Worm (Caenorhabditis elegans): ENCODE data around the gene Y71H2AL.4.

Gene Y71H2AL.4

DNA sequence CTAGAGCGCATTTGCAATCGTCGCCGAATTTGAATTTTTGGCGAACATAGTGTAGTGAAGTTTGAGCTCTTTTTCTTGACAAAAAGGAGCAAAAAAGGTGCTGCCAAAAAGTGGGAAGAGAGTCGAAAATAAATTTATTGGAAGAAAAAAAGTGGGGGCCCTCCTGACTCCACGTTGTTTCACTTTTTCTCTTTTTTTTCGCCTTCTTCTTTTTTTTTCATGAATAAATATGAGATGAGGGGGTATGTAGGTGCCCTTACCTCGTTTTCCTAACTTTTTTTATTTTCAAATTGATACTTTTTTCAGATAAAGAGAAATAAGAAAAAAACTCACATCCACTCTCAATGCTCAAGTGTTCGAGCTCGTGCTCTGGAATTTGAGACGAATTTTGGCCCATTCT lies at the start of gene Y71H2AL.4, which contains the start of the genes Y71H2AL.2 and pbo-1:
Gene Y71H2AL.4, plus strand, starts transcription at position 345 of the 400 bp plus-strand sequence.
Gene Y71H2AL.2, plus strand, starts transcription at position 301 of the 400 bp plus-strand sequence.
Gene pbo-1, minus strand, starts transcription at position 400 of the 400 bp plus-strand sequence.
- TF ChIP-seq nhr-43 (tag; optimal IDR thresholded peaks at IDR 0.05; ENCODE audit: poor library complexity, severe bottlenecking) (no peak), unc-62 (GFP tag; optimal IDR thresholded peaks at IDR 0.05) (no peak), nhr-77 (tag; optimal IDR thresholded peaks at IDR 0.05) (no peak), skn-1 (tag; optimal IDR thresholded peaks at IDR 0.05) (no peak), nhr-237 (tag; optimal IDR thresholded peaks at IDR 0.05) (no peak), ZK546.5 (tag; optimal IDR thresholded peaks at IDR 0.05) (no peak), lin-15B (tag; optimal IDR thresholded peaks at IDR 0.05) (no peak), ama-1 (optimal IDR thresholded peaks at IDR 0.05) (no peak), pqm-1 (tag; optimal IDR thresholded peaks at IDR 0.05) (no peak), nhr-28 (tag; optimal IDR thresholded peaks at IDR 0.05) (no peak), ceh-82 (tag; optimal IDR thresholded peaks at IDR 0.05) (no peak), nhr-76 (tag; optimal IDR thresholded peaks at IDR 0.05) (no peak), ceh-16 (tag; optimal IDR thresholded peaks at IDR 0.05) (no peak), elt-2 (tag; optimal IDR thresholded peaks at IDR 0.05) (no peak), nhr-12 (tag; optimal IDR thresholded peaks at IDR 0.05) (no peak), elt-1 (tag; optimal IDR thresholded peaks at IDR 0.05) (no peak), aly-2 (tag; optimal IDR thresholded peaks at IDR 0.05) (no peak), fkh-2 (tag; optimal IDR thresholded peaks at IDR 0.05) (no peak), nfya-1 (tag; optimal IDR thresholded peaks at IDR 0.05; ENCODE audit: insufficient read depth) (no peak), mml-1 (tag; optimal IDR thresholded peaks at IDR 0.05) (no peak)

DNA sequence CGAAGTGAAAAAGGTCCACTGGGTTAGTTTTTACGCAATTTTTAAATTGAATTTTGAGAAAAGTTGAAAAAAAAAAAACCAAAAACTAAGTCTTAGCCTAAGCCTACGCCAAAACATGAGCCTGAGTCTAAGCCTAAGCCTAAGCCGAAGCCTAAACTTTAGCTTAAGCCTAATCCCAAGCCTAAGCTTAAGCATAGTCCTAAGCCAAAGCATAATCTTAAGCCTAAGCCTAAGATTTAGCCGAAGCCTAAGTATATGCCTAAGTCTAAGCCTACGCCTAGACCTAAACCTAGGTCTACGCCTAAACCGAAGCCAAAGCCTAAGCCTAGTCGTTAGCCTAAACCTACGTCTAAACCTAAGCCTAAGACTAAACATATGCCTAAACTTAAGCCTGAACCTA lies 44.5 kb upstream of the Y71H2AL.4 start:
- TF ChIP-seq ZK546.5 (tag; optimal IDR thresholded peaks at IDR 0.05) (no peak), pha-4 (tag; optimal IDR thresholded peaks at IDR 0.05) (no peak), eor-1 (tag; optimal IDR thresholded peaks at IDR 0.05) (no peak)

DNA sequence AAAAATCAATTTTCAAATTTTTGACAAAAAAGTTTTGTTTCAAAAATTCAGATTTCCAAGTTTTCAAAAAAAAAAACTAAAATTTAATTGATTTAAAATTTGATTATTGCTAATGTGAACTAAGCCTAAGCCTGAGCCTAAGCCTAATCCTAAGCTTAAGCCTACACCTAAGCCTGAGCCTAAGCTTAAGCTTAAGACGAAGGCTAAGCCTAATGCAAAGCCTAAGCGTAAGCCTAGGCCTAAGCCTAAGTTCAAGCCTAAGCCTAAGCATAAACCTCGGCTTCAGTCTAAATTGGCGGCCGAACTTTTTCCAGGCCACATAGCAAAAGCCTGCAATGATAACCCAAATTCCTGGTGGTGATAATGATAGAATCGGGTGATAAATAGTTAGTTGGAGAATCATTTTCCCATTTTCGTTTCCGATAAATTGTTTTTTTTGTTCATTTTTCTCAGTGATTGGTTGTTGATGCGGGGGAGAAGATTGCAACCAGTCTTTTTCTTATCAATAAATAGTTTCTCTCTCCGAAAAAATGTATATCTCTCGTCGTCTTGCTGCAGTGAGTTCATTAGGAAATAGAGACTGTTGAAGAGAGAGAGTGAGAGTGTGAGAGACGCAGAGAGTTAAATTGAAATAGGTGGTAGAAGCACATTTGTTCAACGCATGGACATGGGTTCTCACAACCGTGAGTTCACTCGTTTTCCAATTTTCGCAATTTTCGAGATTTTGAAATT lies 38.8 kb upstream of the Y71H2AL.4 start:
- TF ChIP-seq hmg-11 (tag; optimal IDR thresholded peaks at IDR 0.05) (no peak), nhr-237 (tag; optimal IDR thresholded peaks at IDR 0.05) (no peak), nhr-28 (tag; optimal IDR thresholded peaks at IDR 0.05) (no peak), elt-2 (tag; optimal IDR thresholded peaks at IDR 0.05) (peak; percentile 67), nhr-25 (tag; optimal IDR thresholded peaks at IDR 0.05) (no peak), ceh-82 (tag; optimal IDR thresholded peaks at IDR 0.05) (no peak), pqm-1 (tag; optimal IDR thresholded peaks at IDR 0.05) (peak; percentile 52), eor-1 (tag; optimal IDR thresholded peaks at IDR 0.05) (no peak), snpc-4 (tag; optimal IDR thresholded peaks at IDR 0.05) (no peak), nhr-43 (tag; optimal IDR thresholded peaks at IDR 0.05; ENCODE audit: poor library complexity, severe bottlenecking) (peak; percentile 1), elt-3 (tag; optimal IDR thresholded peaks at IDR 0.05) (peak in 1 of 3 experiments; percentile 3), aly-2 (tag; optimal IDR thresholded peaks at IDR 0.05) (no peak), elt-1 (tag; optimal IDR thresholded peaks at IDR 0.05) (no peak), ceh-28 (tag; optimal IDR thresholded peaks at IDR 0.05) (peak; percentile 33), ztf-4 (tag; optimal IDR thresholded peaks at IDR 0.05) (no peak), pha-4 (tag; optimal IDR thresholded peaks at IDR 0.05) (peak; percentile 37), mml-1 (tag; optimal IDR thresholded peaks at IDR 0.05) (no peak), daf-12 (tag; optimal IDR thresholded peaks at IDR 0.05) (no peak), fos-1 (tag; optimal IDR thresholded peaks at IDR 0.05) (no peak), nhr-67 (tag; optimal IDR thresholded peaks at IDR 0.05) (no peak), ama-1 (optimal IDR thresholded peaks at IDR 0.05) (no peak), nhr-23 (tag; optimal IDR thresholded peaks at IDR 0.05) (peak; percentile 55), ztf-11 (tag; optimal IDR thresholded peaks at IDR 0.05) (no peak), lin-39 (tag; optimal IDR thresholded peaks at IDR 0.05) (no peak), jun-1 (tag; optimal IDR thresholded peaks at IDR 0.05) (no peak), lin-15B (tag; optimal IDR thresholded peaks at IDR 0.05) (no peak), mdl-1 (tag; optimal IDR thresholded peaks at IDR 0.05) (no peak), skn-1 (tag; optimal IDR thresholded peaks at IDR 0.05) (no peak), tbx-2 (tag; optimal IDR thresholded peaks at IDR 0.05) (no peak)

Measured in whole organism, L3 larva.